Worm (Caenorhabditis elegans) whole organism, mixed stage, embryonic: Measurements from ENCODE around the gene C25A8.2.

Source experiments
- M03D4.4 ChIP-seq: sonication (generic microtip); optimal IDR thresholded peaks from 2 replicates; lab custom pipeline; 2017; ENCODE audit warnings: mild to moderate bottlenecking, missing genetic modification characterization, missing compliant biosample characterization
- bed-3 ChIP-seq: fragments of 200-800 bp; sonication (Bioruptor generic); optimal IDR thresholded peaks from 3 replicates; lab custom pipeline; 2018; ENCODE audit warnings: mild to moderate bottlenecking, missing genetic modification characterization, moderate library complexity, missing compliant biosample characterization
- blmp-1 ChIP-seq: fragments of 150-350 bp; optimal IDR thresholded peaks from 2 replicates; lab custom pipeline; 2014; ENCODE audit warnings: missing biosample characterization, missing genetic modification characterization
- ceh-39 ChIP-seq: fragments of 150-350 bp; optimal IDR thresholded peaks from 2 replicates; lab custom pipeline; 2014; ENCODE audit warnings: missing biosample characterization, missing genetic modification characterization
- ceh-43 ChIP-seq: fragments of 200-800 bp; sonication (Bioruptor generic); optimal IDR thresholded peaks from 2 replicates; lab custom pipeline; 2018; ENCODE audit warnings: mild to moderate bottlenecking, missing genetic modification characterization, moderate library complexity, missing compliant biosample characterization
- ceh-83 ChIP-seq: fragments of 200-800 bp; sonication (Bioruptor generic); optimal IDR thresholded peaks from 2 replicates; lab custom pipeline; 2018; ENCODE audit warnings: mild to moderate bottlenecking, missing genetic modification characterization, missing compliant biosample characterization
- ces-1 ChIP-seq: fragments of 150-350 bp; optimal IDR thresholded peaks from 2 replicates; lab custom pipeline; 2014; ENCODE audit warnings: missing biosample characterization, missing genetic modification reagents, missing genetic modification characterization
- drap-1 ChIP-seq: fragments of 200-800 bp; sonication (Bioruptor generic); optimal IDR thresholded peaks from 3 replicates; lab custom pipeline; 2018; ENCODE audit warnings: mild to moderate bottlenecking, missing genetic modification characterization, missing compliant biosample characterization
- elt-1 ChIP-seq: sonication (generic microtip); optimal IDR thresholded peaks from 2 replicates; lab custom pipeline; 2017; ENCODE audit warnings: missing genetic modification characterization, mild to moderate bottlenecking, missing compliant biosample characterization, antibody characterized with exemption, moderate library complexity, borderline replicate concordance; ENCODE audit not compliant: insufficient read depth
- elt-3 ChIP-seq: fragments of 150-350 bp; optimal IDR thresholded peaks from 2 replicates; lab custom pipeline; 2014; ENCODE audit warnings: missing biosample characterization, missing genetic modification characterization
- ham-2 ChIP-seq: fragments of 200-800 bp; sonication (Bioruptor generic); optimal IDR thresholded peaks from 2 replicates; lab custom pipeline; 2018; ENCODE audit warnings: mild to moderate bottlenecking, missing genetic modification characterization, missing compliant biosample characterization
- hlh-1 ChIP-seq: fragments of 150-350 bp; optimal IDR thresholded peaks from 2 replicates; lab custom pipeline; 2014; ENCODE audit warnings: missing biosample characterization, missing genetic modification reagents, missing genetic modification characterization
- lin-13 ChIP-seq: fragments of 150-350 bp; optimal IDR thresholded peaks from 2 replicates; lab custom pipeline; 2014; ENCODE audit warnings: missing biosample characterization, missing genetic modification characterization
- lin-32 ChIP-seq: fragments of 200-800 bp; sonication (Bioruptor generic); optimal IDR thresholded peaks from 2 replicates; lab custom pipeline; 2018; ENCODE audit warnings: mild to moderate bottlenecking, missing genetic modification characterization, missing compliant biosample characterization
- lsy-2 ChIP-seq: fragments of 150-350 bp; optimal IDR thresholded peaks from 2 replicates; lab custom pipeline; 2014; ENCODE audit warnings: missing biosample characterization, missing genetic modification characterization
- mab-5 ChIP-seq: fragments of 150-350 bp; optimal IDR thresholded peaks from 2 replicates; lab custom pipeline; 2014; ENCODE audit warnings: missing biosample characterization, missing genetic modification characterization
- mep-1 ChIP-seq: fragments of 150-350 bp; optimal IDR thresholded peaks from 2 replicates; lab custom pipeline; 2017; ENCODE audit warnings: missing biosample characterization, missing genetic modification reagents, missing genetic modification characterization, inconsistent platforms
- mls-2 ChIP-seq: sonication (generic microtip); optimal IDR thresholded peaks from 2 replicates; lab custom pipeline; 2016; ENCODE audit warnings: mild to moderate bottlenecking, missing genetic modification characterization, moderate library complexity, missing compliant biosample characterization
- nhr-12 ChIP-seq: fragments of 150-350 bp; optimal IDR thresholded peaks from 2 replicates; lab custom pipeline; 2014; ENCODE audit warnings: missing biosample characterization, missing genetic modification characterization
- nhr-2 ChIP-seq: fragments of 150-350 bp; optimal IDR thresholded peaks from 2 replicates; lab custom pipeline; 2014; ENCODE audit warnings: missing biosample characterization, missing genetic modification characterization
- nhr-237 ChIP-seq: fragments of 150-350 bp; optimal IDR thresholded peaks from 2 replicates; lab custom pipeline; 2014; ENCODE audit warnings: missing biosample characterization, missing genetic modification characterization
- nhr-28 ChIP-seq: fragments of 150-350 bp; optimal IDR thresholded peaks from 2 replicates; lab custom pipeline; 2014; ENCODE audit warnings: missing biosample characterization, missing genetic modification characterization
- nhr-76 ChIP-seq: sonication (generic microtip); optimal IDR thresholded peaks from 2 replicates; lab custom pipeline; 2017; ENCODE audit warnings: missing biosample characterization, missing genetic modification characterization
- pha-4 ChIP-seq: fragments of 150-350 bp; optimal IDR thresholded peaks from 2 replicates; lab custom pipeline; 2018; ENCODE audit warnings: missing biosample characterization, missing genetic modification reagents, missing genetic modification characterization
- sem-2 ChIP-seq: fragments of 200-800 bp; sonication (Bioruptor generic); optimal IDR thresholded peaks from 2 replicates; lab custom pipeline; 2018; ENCODE audit warnings: mild to moderate bottlenecking, missing genetic modification characterization, missing compliant biosample characterization
- snpc-4 ChIP-seq: fragments of 150-350 bp; optimal IDR thresholded peaks from 2 replicates; lab custom pipeline; 2014; ENCODE audit warnings: missing biosample characterization, missing genetic modification characterization
- sptf-1 ChIP-seq: sonication (generic microtip); optimal IDR thresholded peaks from 2 replicates; lab custom pipeline; 2017; ENCODE audit warnings: mild to moderate bottlenecking, missing genetic modification characterization, moderate library complexity, missing compliant biosample characterization
- tbx-8 ChIP-seq: fragments of 200-800 bp; sonication (Bioruptor generic); optimal IDR thresholded peaks from 2 replicates; lab custom pipeline; 2018; ENCODE audit warnings: mild to moderate bottlenecking, missing genetic modification characterization, moderate library complexity, missing compliant biosample characterization
- unc-120 ChIP-seq: sonication (generic microtip); optimal IDR thresholded peaks from 2 replicates; lab custom pipeline; 2017; ENCODE audit warnings: missing genetic modification characterization, missing compliant biosample characterization; ENCODE audit not compliant: poor library complexity, severe bottlenecking
- unc-39 ChIP-seq: fragments of 150-350 bp; optimal IDR thresholded peaks from 2 replicates; lab custom pipeline; 2014; ENCODE audit warnings: missing biosample characterization, missing genetic modification characterization
- unc-62 ChIP-seq: fragments of 150-350 bp; optimal IDR thresholded peaks from 2 replicates; lab custom pipeline; 2014; ENCODE audit warnings: missing biosample characterization, missing genetic modification reagents, missing genetic modification characterization
- zip-8 ChIP-seq: fragments of 150-350 bp; optimal IDR thresholded peaks from 2 replicates; lab custom pipeline; 2014; ENCODE audit warnings: missing biosample characterization, missing genetic modification characterization
- ztf-11 ChIP-seq: fragments of 150-350 bp; optimal IDR thresholded peaks from 2 replicates; lab custom pipeline; 2014; ENCODE audit warnings: missing biosample characterization, missing genetic modification characterization

C25A8.2 gene

DNA sequence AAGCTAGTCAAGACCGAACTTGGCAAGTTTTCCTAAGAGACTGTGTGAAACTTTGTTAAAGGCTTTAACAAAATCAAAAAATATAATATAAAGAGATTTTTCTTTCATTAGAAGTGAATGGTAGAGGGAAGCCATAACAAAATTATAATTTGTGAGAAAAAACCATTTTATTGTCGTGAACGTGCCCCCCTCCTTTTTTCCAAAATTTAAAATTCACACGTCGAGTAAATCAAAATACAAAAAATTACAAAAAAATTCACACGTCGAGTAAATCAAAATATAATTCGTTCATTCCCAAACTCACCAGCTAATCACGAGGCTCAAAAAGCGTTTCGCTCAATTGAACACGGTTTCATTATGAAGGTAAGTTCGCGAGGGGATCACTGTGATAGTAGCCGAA is at the start of gene C25A8.2:
Gene C25A8.2, plus strand, starts transcription at position 301 of the 400 bp plus-strand sequence.
- no peak for TF ChIP-seq mls-2 (tag; lab: Kevin White, UChicago)
- TF ChIP-seq nhr-237 (tag; lab: Kevin White, UChicago) = no peak
- no peak for TF ChIP-seq tbx-8
- no peak for TF ChIP-seq hlh-1
- no peak for TF ChIP-seq sem-2 (GFP tag; lab: Kevin White, UChicago)
- TF ChIP-seq mep-1 (tag; lab: Kevin White, UChicago) = no peak
- TF ChIP-seq ztf-11 = no peak
- TF ChIP-seq bed-3 (GFP tag; lab: Kevin White, UChicago) = no peak
- TF ChIP-seq blmp-1 (tag; lab: Kevin White, UChicago) = no peak
- no peak for TF ChIP-seq nhr-28 (tag; lab: Kevin White, UChicago)
- TF ChIP-seq sptf-1 (tag; lab: Kevin White, UChicago) = no peak
- no peak for TF ChIP-seq snpc-4 (tag; lab: Kevin White, UChicago)
- TF ChIP-seq nhr-12 (tag; lab: Kevin White, UChicago) = no peak
- no peak for TF ChIP-seq pha-4 (tag; lab: Kevin White, UChicago)
- TF ChIP-seq lin-32 (GFP tag; lab: Kevin White, UChicago) = no peak
- TF ChIP-seq mab-5 (tag; lab: Kevin White, UChicago) = no peak
- no peak for TF ChIP-seq zip-8 (tag; lab: Kevin White, UChicago)
- no peak for TF ChIP-seq unc-62 (GFP tag; lab: Kevin White, UChicago)
- TF ChIP-seq ces-1 (GFP tag; lab: Kevin White, UChicago) = no peak
- no peak for TF ChIP-seq ceh-39 (tag; lab: Kevin White, UChicago)

DNA sequence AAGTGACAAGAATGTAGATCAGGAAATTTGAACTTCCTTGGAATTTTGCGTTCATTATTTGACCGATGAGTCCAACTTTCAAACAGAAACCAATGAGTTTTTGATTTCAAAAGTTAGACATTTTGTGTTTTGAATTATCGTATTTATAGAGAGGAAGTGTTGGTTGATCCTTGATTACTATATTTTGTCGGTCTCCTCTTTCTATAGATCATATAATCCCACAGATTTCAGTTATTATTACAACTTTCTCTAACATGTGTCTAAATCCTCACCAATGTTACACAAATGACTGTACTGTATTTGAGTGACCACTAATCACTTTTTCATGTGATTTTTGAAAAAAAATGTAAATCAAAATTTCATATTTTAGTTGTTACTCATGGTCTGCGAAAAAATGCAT is 45.1 kb upstream of the C25A8.2 start, which contains the start of gene B0478.3:
Gene B0478.3, minus strand, starts transcription at position 101 of the 400 bp plus-strand sequence.
- no peak for TF ChIP-seq nhr-12 (tag; lab: Kevin White, UChicago)
- TF ChIP-seq ceh-83 (GFP tag; lab: Kevin White, UChicago) = no peak
- no peak for TF ChIP-seq elt-1 (tag; lab: Kevin White, UChicago)
- no peak for TF ChIP-seq mab-5 (tag; lab: Kevin White, UChicago)
- no peak for TF ChIP-seq ham-2 (GFP tag; lab: Kevin White, UChicago)
- TF ChIP-seq nhr-2 (tag; lab: Kevin White, UChicago) = no peak
- TF ChIP-seq sem-2 (GFP tag; lab: Kevin White, UChicago) = no peak
- TF ChIP-seq unc-39 (tag; lab: Kevin White, UChicago) = no peak
- no peak for TF ChIP-seq lsy-2 (tag; lab: Kevin White, UChicago)
- TF ChIP-seq ceh-39 (tag; lab: Kevin White, UChicago) = no peak
- no peak for TF ChIP-seq ces-1 (GFP tag; lab: Kevin White, UChicago)
- TF ChIP-seq lin-13 (tag; lab: Kevin White, UChicago) = no peak
- no peak for TF ChIP-seq hlh-1
- no peak for TF ChIP-seq nhr-237 (tag; lab: Kevin White, UChicago)
- no peak for TF ChIP-seq nhr-76 (tag; lab: Kevin White, UChicago)
- no peak for TF ChIP-seq unc-120 (tag; lab: Kevin White, UChicago)
- TF ChIP-seq unc-62 (GFP tag; lab: Kevin White, UChicago) = no peak
- no peak for TF ChIP-seq drap-1
- TF ChIP-seq mls-2 (tag; lab: Kevin White, UChicago) = no peak
- TF ChIP-seq blmp-1 (tag; lab: Kevin White, UChicago) = no peak

DNA sequence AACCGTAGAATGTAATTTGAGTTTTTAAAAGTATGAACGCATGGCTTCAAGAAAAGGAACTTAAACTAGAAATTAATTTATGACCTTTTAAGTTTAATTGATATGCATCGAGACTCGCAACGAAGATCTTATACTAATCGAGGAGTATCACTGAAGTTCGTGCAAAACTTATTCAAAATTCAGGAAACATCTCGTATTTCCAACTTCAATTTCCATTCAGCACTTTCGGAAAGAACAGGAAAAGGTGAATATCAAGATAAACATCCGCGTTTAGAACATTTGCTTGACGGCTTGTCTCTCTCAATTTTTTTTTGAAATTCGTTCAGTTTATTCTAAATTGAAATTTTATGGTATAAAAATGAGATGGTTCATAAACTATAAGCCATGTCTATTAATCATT is 44.4 kb upstream of the C25A8.2 start, which contains the start of gene ZK381.2:
Gene ZK381.2, plus strand, starts transcription at position 301 of the 400 bp plus-strand sequence.
- TF ChIP-seq elt-3 (tag; lab: Kevin White, UChicago) = no peak
- TF ChIP-seq unc-62 (GFP tag; lab: Kevin White, UChicago) = no peak
- TF ChIP-seq lin-32 (GFP tag; lab: Kevin White, UChicago) = no peak
- no peak for TF ChIP-seq ceh-43 (GFP tag; lab: Kevin White, UChicago)
- TF ChIP-seq tbx-8 = no peak

DNA sequence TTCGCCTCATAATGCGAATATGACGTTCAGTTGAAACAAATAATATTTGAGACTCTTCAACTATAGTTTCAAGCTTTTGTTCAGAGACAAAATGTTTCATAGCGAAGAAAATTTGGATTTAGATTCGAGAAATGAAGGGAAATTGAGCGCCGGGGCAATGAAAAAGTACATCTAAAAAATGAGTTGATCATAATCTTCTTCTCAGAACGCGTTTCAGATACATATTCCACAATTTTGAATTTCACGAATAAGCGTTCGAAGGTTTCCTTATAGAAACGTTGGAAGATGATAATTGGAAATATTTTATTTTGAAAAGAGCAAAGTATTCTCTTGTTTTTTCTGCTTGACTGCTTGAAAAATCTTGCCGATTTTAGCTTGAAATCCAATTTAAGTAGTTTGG is 39.4 kb upstream of the C25A8.2 start, which contains the start of gene ZK381.8:
Gene ZK381.8, minus strand, starts transcription at position 101 of the 400 bp plus-strand sequence.
- TF ChIP-seq sptf-1 (tag; lab: Kevin White, UChicago) (no peak), unc-120 (tag; lab: Kevin White, UChicago) (no peak), drap-1 (no peak), bed-3 (GFP tag; lab: Kevin White, UChicago) (no peak), M03D4.4 (tag; lab: Kevin White, UChicago) (no peak), nhr-12 (tag; lab: Kevin White, UChicago) (no peak), tbx-8 (no peak), nhr-237 (tag; lab: Kevin White, UChicago) (no peak)
